Worm (Caenorhabditis elegans): ENCODE results near the gene fbxa-100.
"Not testable (repeated sequence)": the region's sequence is repeated elsewhere in the genome, so short reads cannot be mapped to it uniquely, and the experiment has no call there.

ce11 chrV:16041925-16042742 lies 19.8 kb downstream of the fbxa-100 start, which contains the start of the genes his-2 and his-1:
- not testable (repeated sequence) for TF ChIP-seq him-1, W03F9.2 (tag; optimal IDR thresholded peaks at IDR 0.05)

All from whole organism, L4/young adult.